Fruit fly (Drosophila melanogaster) whole organism, wandering third instar larva: ENCODE results near the gene pon.
A peak's percentile ranks its signal among the peaks of the same experiment; 100 is the strongest.

Experiments
- Abd-B ChIP-seq: fragments of >200 bp; optimal IDR thresholded peaks from 2 replicates; lab custom pipeline; 2017; ENCODE audit warnings: missing biosample characterization, missing genetic modification characterization
- CG32264 ChIP-seq: fragments of 200-800 bp; sonication (Bioruptor generic); optimal IDR thresholded peaks from 2 replicates; lab custom pipeline; 2016; ENCODE audit warnings: missing biosample characterization, missing genetic modification characterization
- CG9705 ChIP-seq: fragments of 200-800 bp; sonication (Bioruptor generic); optimal IDR thresholded peaks from 2 replicates; lab custom pipeline; 2018; ENCODE audit warnings: missing biosample characterization, mild to moderate bottlenecking, missing genetic modification characterization
- CrebA ChIP-seq: fragments of 200-800 bp; sonication (Bioruptor generic); optimal IDR thresholded peaks from 2 replicates; lab custom pipeline; 2016; ENCODE audit warnings: missing biosample characterization, mild to moderate bottlenecking, missing genetic modification characterization, borderline replicate concordance
- Dfd ChIP-seq: fragments of >200 bp; optimal IDR thresholded peaks from 2 replicates; lab custom pipeline; 2017; ENCODE audit warnings: missing biosample characterization, missing genetic modification characterization
- Dif ChIP-seq: fragments of 200-275, 200-300 bp; sonication (Bioruptor generic); optimal IDR thresholded peaks from 2 replicates; lab custom pipeline; 2018; ENCODE audit warnings: missing biosample characterization, missing genetic modification characterization; ENCODE audit not compliant: partially characterized antibody
- GATAd ChIP-seq: sonication (Bioruptor generic); optimal IDR thresholded peaks from 2 replicates; lab custom pipeline; 2016; ENCODE audit warnings: missing biosample characterization, missing genetic modification characterization
- HLH106 ChIP-seq: fragments of 200-800 bp; optimal IDR thresholded peaks from 3 replicates; lab custom pipeline; 2019; ENCODE audit warnings: missing biosample characterization, mild to moderate bottlenecking, missing genetic modification characterization, moderate library complexity
- Hnf4 ChIP-seq: fragments of 200-800 bp; sonication (Bioruptor generic); optimal IDR thresholded peaks from 2 replicates; lab custom pipeline; 2016; ENCODE audit warnings: missing biosample characterization, mild to moderate bottlenecking, missing genetic modification characterization
- Hr78 ChIP-seq: fragments of >200 bp; optimal IDR thresholded peaks from 2 replicates; lab custom pipeline; 2017; ENCODE audit warnings: missing biosample characterization, missing genetic modification characterization
- Hr83 ChIP-seq: fragments of 200-300 bp; sonication (Bioruptor generic); optimal IDR thresholded peaks from 2 replicates; lab custom pipeline; 2016; ENCODE audit warnings: missing biosample characterization, mild to moderate bottlenecking, missing genetic modification characterization, moderate library complexity; ENCODE audit not compliant: poor library complexity, severe bottlenecking
- Jra ChIP-seq: sonication (Bioruptor generic); optimal IDR thresholded peaks from 2 replicates; lab custom pipeline; 2016; ENCODE audit warnings: missing biosample characterization, missing genetic modification characterization
- Mio ChIP-seq: sonication (Bioruptor generic); optimal IDR thresholded peaks from 2 replicates; lab custom pipeline; 2016; ENCODE audit warnings: missing biosample characterization, missing genetic modification characterization
- Myc ChIP-seq: fragments of >200 bp; optimal IDR thresholded peaks from 2 replicates; lab custom pipeline; 2017
- N ChIP-seq: fragments of >200 bp; optimal IDR thresholded peaks from 2 replicates; lab custom pipeline; 2018; ENCODE audit warnings: missing biosample characterization, missing external identifiers, missing genetic modification characterization
- OdsH ChIP-seq: fragments of 200-800 bp; sonication (Bioruptor generic); optimal IDR thresholded peaks from 2 replicates; lab custom pipeline; 2016; ENCODE audit warnings: missing biosample characterization, mild to moderate bottlenecking, missing genetic modification characterization
- Rel ChIP-seq, 2 experiments: fragments of 200-800 bp; sonication (Bioruptor generic) in 1 of 2; optimal IDR thresholded peaks; 2 replicates in 1 of 2; 3 replicates in 1 of 2; lab custom pipeline; 2016 to 2019; ENCODE audit warnings: mild to moderate bottlenecking in 2 of 2, missing biosample characterization in 2 of 2, missing genetic modification characterization in 2 of 2, moderate library complexity in 1 of 2
- Sp1 ChIP-seq: fragments of 200-800 bp; sonication (Bioruptor generic); optimal IDR thresholded peaks from 3 replicates; lab custom pipeline; 2019; ENCODE audit warnings: missing biosample characterization, mild to moderate bottlenecking, missing genetic modification characterization, moderate library complexity
- Vsx2 ChIP-seq: fragments of 200-300, 225-300 bp; sonication (Bioruptor generic); optimal IDR thresholded peaks from 2 replicates; lab custom pipeline; 2018; ENCODE audit warnings: missing biosample characterization, missing genetic modification characterization; ENCODE audit not compliant: partially characterized antibody
- br ChIP-seq: fragments of 200-800 bp; sonication (Bioruptor generic); optimal IDR thresholded peaks from 2 replicates; lab custom pipeline; 2016; ENCODE audit warnings: missing biosample characterization, missing genetic modification characterization
- brk ChIP-seq: fragments of 200-800 bp; sonication (Bioruptor generic); optimal IDR thresholded peaks from 2 replicates; lab custom pipeline; 2016; ENCODE audit warnings: missing biosample characterization, mild to moderate bottlenecking, missing genetic modification characterization
- dl ChIP-seq, 2 experiments: fragments of 175-275, 200-275 bp in 1 of 2; fragments of 200-275 bp in 1 of 2; sonication (Bioruptor generic); optimal IDR thresholded peaks; lab custom pipeline; 2018; ENCODE audit warnings: mild to moderate bottlenecking in 2 of 2, missing biosample characterization in 2 of 2, missing genetic modification characterization in 2 of 2, moderate library complexity in 2 of 2; ENCODE audit not compliant: partially characterized antibody in 2 of 2, insufficient read depth in 1 of 2
- dmrt93B ChIP-seq: fragments of 200-800 bp; sonication (Bioruptor generic); optimal IDR thresholded peaks from 2 replicates; lab custom pipeline; 2018; ENCODE audit warnings: missing biosample characterization, mild to moderate bottlenecking, missing genetic modification characterization
- dsf ChIP-seq: sonication (Bioruptor generic); optimal IDR thresholded peaks from 2 replicates; lab custom pipeline; 2016; ENCODE audit warnings: missing biosample characterization, missing genetic modification characterization, borderline replicate concordance
- ey ChIP-seq: fragments of 200-800 bp; sonication (Bioruptor generic); optimal IDR thresholded peaks from 2 replicates; lab custom pipeline; 2016; ENCODE audit warnings: missing biosample characterization, missing genetic modification characterization
- foxo ChIP-seq, 2 experiments: fragments of 200-800 bp; sonication (Bioruptor generic); optimal IDR thresholded peaks; 2 replicates in 1 of 2; 3 replicates in 1 of 2; lab custom pipeline; 2016 to 2017; ENCODE audit warnings: missing biosample characterization in 2 of 2, missing genetic modification characterization in 2 of 2
- fru ChIP-seq: fragments of 200-800 bp; sonication (Bioruptor generic); optimal IDR thresholded peaks from 3 replicates; lab custom pipeline; 2016; ENCODE audit warnings: missing biosample characterization, mild to moderate bottlenecking, missing genetic modification characterization
- h ChIP-seq: fragments of 200-800 bp; sonication (Bioruptor generic); optimal IDR thresholded peaks from 3 replicates; lab custom pipeline; 2016; ENCODE audit warnings: missing biosample characterization, mild to moderate bottlenecking, missing genetic modification characterization
- jim ChIP-seq: fragments of 175-275, 200-325 bp; sonication (Bioruptor generic); optimal IDR thresholded peaks from 2 replicates; lab custom pipeline; 2016; ENCODE audit warnings: missing biosample characterization, mild to moderate bottlenecking, missing genetic modification characterization
- lola ChIP-seq: fragments of >200 bp; optimal IDR thresholded peaks from 2 replicates; lab custom pipeline; 2017; ENCODE audit warnings: missing biosample characterization, missing genetic modification characterization
- pan ChIP-seq: fragments of >200 bp; optimal IDR thresholded peaks from 2 replicates; lab custom pipeline; 2017
- psq ChIP-seq: fragments of 200-800 bp; sonication (Bioruptor generic); optimal IDR thresholded peaks from 3 replicates; lab custom pipeline; 2017; ENCODE audit warnings: missing biosample characterization, mild to moderate bottlenecking, missing genetic modification characterization, moderate library complexity
- rgr ChIP-seq: fragments of 200-800 bp; sonication (Bioruptor generic); optimal IDR thresholded peaks from 3 replicates; lab custom pipeline; 2016; ENCODE audit warnings: missing biosample characterization, mild to moderate bottlenecking, missing genetic modification characterization
- sage ChIP-seq: fragments of 200-800 bp; sonication (Bioruptor generic); optimal IDR thresholded peaks from 2 replicates; lab custom pipeline; 2016; ENCODE audit warnings: missing biosample characterization, mild to moderate bottlenecking, missing genetic modification characterization
- sv ChIP-seq: fragments of 200-800 bp; sonication (Bioruptor generic); optimal IDR thresholded peaks from 3 replicates; lab custom pipeline; 2016; ENCODE audit warnings: missing biosample characterization, missing genetic modification characterization
- tai ChIP-seq: sonication (Bioruptor generic); optimal IDR thresholded peaks from 2 replicates; lab custom pipeline; 2016; ENCODE audit warnings: missing biosample characterization, missing genetic modification characterization
- usp ChIP-seq: fragments of >200 bp; optimal IDR thresholded peaks from 2 replicates; lab custom pipeline; 2017; ENCODE audit warnings: missing biosample characterization, missing genetic modification characterization
- woc ChIP-seq: sonication (Bioruptor generic); optimal IDR thresholded peaks from 2 replicates; lab custom pipeline; 2016; ENCODE audit warnings: missing biosample characterization, mild to moderate bottlenecking, missing genetic modification characterization

Gene pon

DNA sequence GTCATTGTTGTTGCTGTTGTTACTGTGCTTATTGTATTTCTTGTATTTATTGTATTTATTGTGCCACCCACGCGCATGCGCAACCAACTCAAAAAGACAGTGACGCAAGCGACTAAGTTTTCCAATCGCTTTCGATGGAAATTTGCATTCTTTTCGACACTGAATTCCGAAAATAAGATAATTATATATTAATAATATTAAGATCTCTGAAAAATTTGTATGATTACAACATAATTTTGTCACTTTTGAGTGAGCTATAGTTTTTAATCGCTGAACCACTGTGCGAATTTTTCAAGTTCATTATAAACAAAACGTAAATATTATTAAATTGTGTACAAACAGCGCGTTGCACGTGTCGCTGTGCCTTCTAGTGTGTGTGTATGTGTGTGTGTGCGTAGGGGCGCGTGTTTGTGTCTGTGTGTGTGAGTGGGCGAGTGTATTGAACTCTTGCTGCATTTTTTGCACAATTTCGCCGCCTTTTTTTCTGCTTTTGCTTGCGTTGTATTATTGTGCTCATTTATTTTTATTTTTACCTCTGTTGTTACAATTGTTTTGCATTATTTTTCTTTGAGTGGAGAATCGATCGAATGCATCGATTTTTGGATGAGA, 20.3 kb upstream of the pon start:
- no peak for TF ChIP-seq Dif (GFP tag; lab: Kevin White, UChicago)
- peak; percentile 18 for TF ChIP-seq Sp1 (GFP tag; lab: Kevin White, UChicago)
- peak in 1 of 2 experiments; percentile 50 for TF ChIP-seq foxo (GFP tag; optimal IDR thresholded peaks at IDR 0.05; lab: Kevin White, UChicago)
- TF ChIP-seq rgr (GFP tag; lab: Kevin White, UChicago) = peak; percentile 34
- peak; percentile 14 for TF ChIP-seq h
- peak; percentile 3 for TF ChIP-seq HLH106 (tag; lab: Kevin White, UChicago)
- no peak for TF ChIP-seq Abd-B (GFP tag; lab: Kevin White, UChicago)
- peak; percentile 64 for TF ChIP-seq Dfd (GFP tag; lab: Kevin White, UChicago)
- TF ChIP-seq OdsH = peak; percentile 7
- TF ChIP-seq dmrt93B (GFP tag; lab: Kevin White, UChicago) = peak; percentile 6
- no peak for TF ChIP-seq sv (GFP tag; lab: Kevin White, UChicago)
- peak; percentile 18 for TF ChIP-seq psq (GFP tag; lab: Kevin White, UChicago)

dm6 chrX:4616865-4617669, 19.1 kb upstream of the pon start, which contains the start of gene peb:
Gene peb (plus strand): TSS chrX:4617564.
- peak in 1 of 2 experiments; percentile 58 for TF ChIP-seq dl (GFP tag; optimal IDR thresholded peaks at IDR 0.05; lab: Kevin White, UChicago; ENCODE audit: insufficient read depth in 1 of 2, partially characterized antibody in 2 of 2)
- TF ChIP-seq Dfd (GFP tag; lab: Kevin White, UChicago) = no peak
- no peak for TF ChIP-seq jim (GFP tag; lab: Kevin White, UChicago)
- no peak for TF ChIP-seq Hr83 (GFP tag; lab: Kevin White, UChicago)
- TF ChIP-seq psq (GFP tag; lab: Kevin White, UChicago) = peak; percentile 27
- TF ChIP-seq dsf (GFP tag; lab: Kevin White, UChicago) = no peak
- TF ChIP-seq CG32264 (GFP tag; lab: Kevin White, UChicago) = no peak
- TF ChIP-seq br = peak; percentile 41
- no peak for TF ChIP-seq GATAd (GFP tag; lab: Kevin White, UChicago)
- TF ChIP-seq Myc (lab: Kevin White, UChicago) = no peak
- TF ChIP-seq Hnf4 (GFP tag; lab: Kevin White, UChicago) = no peak
- no peak for TF ChIP-seq Abd-B (GFP tag; lab: Kevin White, UChicago)
- TF ChIP-seq Sp1 (GFP tag; lab: Kevin White, UChicago) = peak; percentile 43
- no peak for TF ChIP-seq Jra (GFP tag; lab: Kevin White, UChicago)
- peak; percentile 54 for TF ChIP-seq woc
- TF ChIP-seq HLH106 (tag; lab: Kevin White, UChicago) = peak; percentile 38
- TF ChIP-seq OdsH = peak; percentile 31
- TF ChIP-seq sage (GFP tag; lab: Kevin White, UChicago) = no peak
- no peak for TF ChIP-seq sv (GFP tag; lab: Kevin White, UChicago)
- TF ChIP-seq tai (GFP tag; lab: Kevin White, UChicago) = no peak
- no peak for TF ChIP-seq Mio
- TF ChIP-seq brk (GFP tag; lab: Kevin White, UChicago) = peak; percentile 23
- no peak for TF ChIP-seq lola
- no peak for TF ChIP-seq Hr78 (GFP tag; lab: Kevin White, UChicago)
- no peak for TF ChIP-seq Vsx2 (GFP tag; lab: Kevin White, UChicago)
- TF ChIP-seq CrebA (GFP tag; lab: Kevin White, UChicago) = no peak
- TF ChIP-seq fru (GFP tag; lab: Kevin White, UChicago) = peak; percentile 79
- TF ChIP-seq usp (GFP tag; lab: Kevin White, UChicago) = no peak
- peak; percentile 39 for TF ChIP-seq h
- no peak for TF ChIP-seq rgr (GFP tag; lab: Kevin White, UChicago)
- peak; percentile 30 for TF ChIP-seq dmrt93B (GFP tag; lab: Kevin White, UChicago)
- TF ChIP-seq pan (lab: Kevin White, UChicago) = no peak
- TF ChIP-seq CG9705 (GFP tag; lab: Kevin White, UChicago) = no peak
- peak in 1 of 2 experiments; percentile 80 for TF ChIP-seq foxo (GFP tag; optimal IDR thresholded peaks at IDR 0.05; lab: Kevin White, UChicago)
- TF ChIP-seq ey (GFP tag; lab: Kevin White, UChicago) = peak; percentile 67
- TF ChIP-seq Dif (GFP tag; lab: Kevin White, UChicago) = peak; percentile 74
- no peak for TF ChIP-seq N (GFP tag; lab: Kevin White, UChicago)
- no peak for TF ChIP-seq Rel (GFP tag; optimal IDR thresholded peaks at IDR 0.05; lab: Kevin White, UChicago)
- peak; percentile 5 for TF ChIP-seq Rel (tag; optimal IDR thresholded peaks at IDR 0.05; lab: Kevin White, UChicago)
